Fruit fly (Drosophila melanogaster) whole organism, embryonic: Measurements from ENCODE around the gene Set2.

Source experiments
- BEAF-32 ChIP-seq: fragments of 200-800 bp; sonication (Bioruptor generic); optimal IDR thresholded peaks from 3 replicates; lab custom pipeline; 2017; ENCODE audit warnings: missing biosample characterization, missing genetic modification characterization, mild to moderate bottlenecking, moderate library complexity, missing genetic modification reagents
- CG10274 ChIP-seq: fragments of 200-800 bp; sonication (Bioruptor generic); optimal IDR thresholded peaks from 3 replicates; lab custom pipeline; 2017; ENCODE audit warnings: missing biosample characterization, mild to moderate bottlenecking, missing genetic modification characterization
- CG10462 ChIP-seq: fragments of 200-800 bp; sonication (Bioruptor generic); optimal IDR thresholded peaks from 2 replicates; lab custom pipeline; 2016; ENCODE audit warnings: missing biosample characterization, missing genetic modification characterization
- CG12071 ChIP-seq: fragments of 200-800 bp; sonication (Bioruptor generic); optimal IDR thresholded peaks from 3 replicates; lab custom pipeline; 2018; ENCODE audit warnings: missing biosample characterization, mild to moderate bottlenecking, missing genetic modification characterization
- CG13424 ChIP-seq: fragments of 200-800 bp; sonication (Bioruptor generic); optimal IDR thresholded peaks from 2 replicates; lab custom pipeline; 2019; ENCODE audit warnings: missing biosample characterization, mild to moderate bottlenecking, missing genetic modification characterization, moderate library complexity
- CG1529 ChIP-seq: fragments of 200-800 bp; sonication (Bioruptor generic); optimal IDR thresholded peaks from 3 replicates; lab custom pipeline; 2018; ENCODE audit warnings: missing biosample characterization, missing genetic modification characterization
- CG16779 ChIP-seq: fragments of 200-800 bp; sonication (Bioruptor generic); IDR thresholded peaks from 2 replicates; pipeline ENCODE4 v1.3.6; 2022; ENCODE audit warnings: missing biosample characterization, missing genetic modification characterization
- CG18764 ChIP-seq: fragments of 200-800 bp; sonication (Bioruptor generic); optimal IDR thresholded peaks from 3 replicates; lab custom pipeline; 2016; ENCODE audit warnings: missing biosample characterization, missing genetic modification characterization
- CG33557 ChIP-seq: fragments of 200-800 bp; sonication (Bioruptor generic); optimal IDR thresholded peaks from 2 replicates; lab custom pipeline; 2019; ENCODE audit warnings: missing biosample characterization, mild to moderate bottlenecking, missing genetic modification characterization, moderate library complexity
- CG3847 ChIP-seq: fragments of 200-800 bp; sonication (Bioruptor generic); IDR thresholded peaks from 2 replicates; pipeline ENCODE4 v1.3.6; 2022; ENCODE audit warnings: missing biosample characterization, missing genetic modification characterization
- CG43689 ChIP-seq: fragments of 200-800 bp; sonication (Bioruptor generic); IDR thresholded peaks from 2 replicates; pipeline ENCODE4 v1.3.6; 2022; ENCODE audit warnings: missing biosample characterization, missing genetic modification characterization
- CG6791 ChIP-seq: fragments of 200-800 bp; sonication (Bioruptor generic); IDR thresholded peaks from 3 replicates; pipeline ENCODE4 v1.3.6; 2022; ENCODE audit warnings: missing biosample characterization, missing genetic modification characterization; ENCODE audit not compliant: partially characterized antibody
- CG7357 ChIP-seq: fragments of 200-800 bp; sonication (Bioruptor generic); IDR thresholded peaks from 3 replicates; pipeline ENCODE4 v1.3.6; 2022; ENCODE audit warnings: missing biosample characterization, missing genetic modification characterization
- CG8388 ChIP-seq: fragments of 200-800 bp; sonication (Bioruptor generic); optimal IDR thresholded peaks from 2 replicates; lab custom pipeline; 2019; ENCODE audit warnings: missing biosample characterization, mild to moderate bottlenecking, missing genetic modification characterization, moderate library complexity
- CG9876 ChIP-seq: fragments of 200-800 bp; sonication (Bioruptor generic); optimal IDR thresholded peaks from 2 replicates; lab custom pipeline; 2016; ENCODE audit warnings: missing biosample characterization, missing genetic modification characterization
- D ChIP-seq, 2 experiments: fragments of 200-800 bp in 1 of 2; fragments of >200 bp in 1 of 2; sonication (Bioruptor generic) in 1 of 2; optimal IDR thresholded peaks; 2 replicates in 1 of 2; 3 replicates in 1 of 2; lab custom pipeline; 2017; ENCODE audit warnings: mild to moderate bottlenecking in 1 of 2, missing biosample characterization in 1 of 2, missing genetic modification characterization in 1 of 2, missing genetic modification reagents in 1 of 2
- Deaf1 ChIP-seq: fragments of 200-800 bp; optimal IDR thresholded peaks from 3 replicates; lab custom pipeline; 2019; ENCODE audit warnings: missing biosample characterization, mild to moderate bottlenecking, missing genetic modification characterization, moderate library complexity
- Dek ChIP-seq: fragments of 200-800 bp; sonication (Bioruptor generic); optimal IDR thresholded peaks from 3 replicates; lab custom pipeline; 2019; ENCODE audit warnings: missing biosample characterization, mild to moderate bottlenecking, missing genetic modification characterization, moderate library complexity
- Dip2 ChIP-seq: fragments of 200-800 bp; sonication (Bioruptor generic); IDR thresholded peaks from 2 replicates; pipeline ENCODE4 v1.3.6; 2022; ENCODE audit warnings: missing biosample characterization, missing genetic modification characterization
- Fer2 ChIP-seq: fragments of 200-800 bp; sonication (Bioruptor generic); optimal IDR thresholded peaks from 2 replicates; lab custom pipeline; 2018; ENCODE audit warnings: missing biosample characterization, mild to moderate bottlenecking, missing genetic modification characterization, moderate library complexity
- H15 ChIP-seq: fragments of 200-800 bp; sonication (Bioruptor generic); IDR thresholded peaks from 3 replicates; pipeline ENCODE4 v1.3.6; 2022; ENCODE audit warnings: missing biosample characterization, missing genetic modification characterization
- Hr3 ChIP-seq: fragments of 200-800 bp; sonication (Bioruptor generic); optimal IDR thresholded peaks from 3 replicates; lab custom pipeline; 2016; ENCODE audit warnings: missing biosample characterization, missing genetic modification characterization
- MBD-R2 ChIP-seq: fragments of 200-800 bp; sonication (Bioruptor generic); IDR thresholded peaks from 2 replicates; pipeline ENCODE4 v1.3.6; 2022; ENCODE audit warnings: missing biosample characterization, missing genetic modification characterization
- Med ChIP-seq: fragments of 200-800 bp; sonication (Bioruptor generic); peaks from one replicate; lab custom pipeline; 2016; ENCODE audit warnings: missing biosample characterization, missing genetic modification characterization, mild to moderate bottlenecking, inconsistent platforms, moderate library complexity
- Nf-YA ChIP-seq: fragments of 200-800 bp; sonication (Bioruptor generic); IDR thresholded peaks from 2 replicates; pipeline ENCODE4 v1.3.6; 2022; ENCODE audit warnings: missing biosample characterization, missing genetic modification characterization
- Xbp1 ChIP-seq: fragments of 200-800 bp; sonication (Bioruptor generic); optimal IDR thresholded peaks from 3 replicates; lab custom pipeline; 2016; ENCODE audit warnings: missing biosample characterization, mild to moderate bottlenecking, missing genetic modification characterization
- Xrp1 ChIP-seq: fragments of 200-800 bp; sonication (Bioruptor generic); IDR thresholded peaks from 2 replicates; pipeline ENCODE4 v1.3.6; 2022; ENCODE audit warnings: missing biosample characterization, missing genetic modification characterization
- abd-A ChIP-seq: fragments of 200-800 bp; sonication (Bioruptor generic); optimal IDR thresholded peaks from 3 replicates; lab custom pipeline; 2019; ENCODE audit warnings: missing biosample characterization, mild to moderate bottlenecking, missing genetic modification characterization, moderate library complexity
- amos ChIP-seq: fragments of 200-800 bp; sonication (Bioruptor generic); IDR thresholded peaks from 2 replicates; pipeline ENCODE4 v1.3.6; 2022; ENCODE audit warnings: missing biosample characterization, missing genetic modification characterization; ENCODE audit not compliant: partially characterized antibody
- chm ChIP-seq: fragments of 200-800 bp; sonication (Bioruptor generic); IDR thresholded peaks from 2 replicates; pipeline ENCODE4 v1.3.6; 2022; ENCODE audit warnings: missing biosample characterization, missing genetic modification characterization
- chn ChIP-seq: fragments of 200-800 bp; sonication (Bioruptor generic); optimal IDR thresholded peaks from 2 replicates; lab custom pipeline; 2016; ENCODE audit warnings: missing biosample characterization, missing genetic modification characterization
- cwo ChIP-seq: fragments of 200-800 bp; sonication (Bioruptor generic); optimal IDR thresholded peaks from 3 replicates; lab custom pipeline; 2017; ENCODE audit warnings: missing biosample characterization, missing genetic modification characterization, mild to moderate bottlenecking, moderate library complexity, missing genetic modification reagents
- eve ChIP-seq, 2 experiments: fragments of >200 bp; optimal IDR thresholded peaks; 2 replicates each; lab custom pipeline; 2017; ENCODE audit warnings: missing biosample characterization in 2 of 2, missing genetic modification characterization in 2 of 2
- ewg ChIP-seq: fragments of 200-800 bp; sonication (Bioruptor generic); optimal IDR thresholded peaks from 3 replicates; lab custom pipeline; 2017; ENCODE audit warnings: mild to moderate bottlenecking, missing biosample characterization, missing genetic modification reagents, missing genetic modification characterization
- fd64A ChIP-seq: fragments of 200-800 bp; sonication (Bioruptor generic); optimal IDR thresholded peaks from 3 replicates; lab custom pipeline; 2018; ENCODE audit warnings: missing biosample characterization, mild to moderate bottlenecking, missing genetic modification characterization
- grn ChIP-seq: fragments of 200-800 bp; sonication (Bioruptor generic); optimal IDR thresholded peaks from 3 replicates; lab custom pipeline; 2017; ENCODE audit warnings: missing biosample characterization, missing genetic modification characterization
- ham ChIP-seq: fragments of 200-800 bp; sonication (Bioruptor generic); IDR thresholded peaks from 2 replicates; pipeline ENCODE4 v1.3.6; 2022; ENCODE audit warnings: missing biosample characterization, missing genetic modification characterization
- org-1 ChIP-seq: fragments of 200-800 bp; sonication (Bioruptor generic); optimal IDR thresholded peaks from 2 replicates; lab custom pipeline; 2017; ENCODE audit warnings: missing biosample characterization, missing genetic modification characterization
- otp ChIP-seq: fragments of 200-800 bp; sonication (Bioruptor generic); IDR thresholded peaks from 3 replicates; pipeline ENCODE4, ENCODE4 v1.3.6; 2022; ENCODE audit warnings: missing biosample characterization, missing genetic modification characterization
- pho ChIP-seq: fragments of 200-800 bp; sonication (Bioruptor generic); optimal IDR thresholded peaks from 2 replicates; lab custom pipeline; 2016; ENCODE audit warnings: missing biosample characterization, missing genetic modification characterization
- pum ChIP-seq: fragments of 200-800 bp; sonication (Bioruptor generic); optimal IDR thresholded peaks from 2 replicates; lab custom pipeline; 2016; ENCODE audit warnings: missing biosample characterization, missing genetic modification characterization
- salm ChIP-seq: fragments of 200-800 bp; sonication (Bioruptor generic); optimal IDR thresholded peaks from 2 replicates; lab custom pipeline; 2018; ENCODE audit warnings: missing biosample characterization, mild to moderate bottlenecking, missing genetic modification characterization
- sens ChIP-seq: fragments of 200-800 bp; sonication (Bioruptor generic); peaks from one replicate; lab custom pipeline; 2016; ENCODE audit warnings: missing biosample characterization, missing genetic modification characterization
- sim ChIP-seq: fragments of 200-800 bp; sonication (Bioruptor generic); IDR thresholded peaks from 2 replicates; pipeline ENCODE4 v1.3.6; 2022; ENCODE audit warnings: missing biosample characterization, missing genetic modification characterization
- sna ChIP-seq: fragments of 200-800 bp; sonication (Bioruptor generic); IDR thresholded peaks from 2 replicates; pipeline ENCODE4 v1.3.6; 2022; ENCODE audit warnings: missing biosample characterization, missing genetic modification characterization; ENCODE audit not compliant: partially characterized antibody
- so ChIP-seq: fragments of 200-800 bp; sonication (Bioruptor generic); IDR thresholded peaks from 3 replicates; pipeline ENCODE4 v1.3.6; 2022; ENCODE audit warnings: missing biosample characterization, missing genetic modification characterization
- tio ChIP-seq: fragments of 200-800 bp; sonication (Bioruptor generic); optimal IDR thresholded peaks from 2 replicates; lab custom pipeline; 2017; ENCODE audit warnings: missing biosample characterization, missing genetic modification characterization, inconsistent platforms
- ttk ChIP-seq: fragments of 200-800 bp; sonication (Bioruptor generic); IDR thresholded peaks from 2 replicates; pipeline ENCODE4 v2.1.2; 2022; ENCODE audit warnings: missing biosample characterization, missing genetic modification characterization
- tup ChIP-seq: fragments of 200-800 bp; sonication (Bioruptor generic); optimal IDR thresholded peaks from 2 replicates; lab custom pipeline; 2016; ENCODE audit warnings: missing biosample characterization, mild to moderate bottlenecking, missing genetic modification characterization, moderate library complexity
- zen ChIP-seq: fragments of 200-800 bp; sonication (Bioruptor generic); optimal IDR thresholded peaks from 3 replicates; lab custom pipeline; 2018; ENCODE audit warnings: missing biosample characterization, mild to moderate bottlenecking, missing genetic modification characterization, moderate library complexity

Gene Set2

dm6 chrX:13387373-13387850, 25.6 kb upstream of the Set2 start, which contains the start of the genes Ype and CG1662 (continued):
- TF ChIP-seq chm (GFP tag; lab: Robert Waterston, UW) (peak; percentile 59), ttk (GFP tag; lab: Robert Waterston, UW) (peak; percentile 66), Fer2 (peak; percentile 65), D (optimal IDR thresholded peaks at IDR 0.05; lab: Kevin White, UChicago) (no peak), D (GFP tag; optimal IDR thresholded peaks at IDR 0.05; lab: Kevin White, UChicago) (peak; percentile 57), Xrp1 (GFP tag; lab: Robert Waterston, UW) (peak; percentile 65), CG18764 (GFP tag; lab: Kevin White, UChicago) (peak; percentile 37), sens (GFP tag; lab: Kevin White, UChicago) (peak; percentile 86), abd-A (tag; lab: Kevin White, UChicago) (peak; percentile 3), CG10274 (GFP tag; lab: Kevin White, UChicago) (no peak), MBD-R2 (GFP tag; lab: Robert Waterston, UW) (peak; percentile 45; the same call in 1 of the 2 replicates), org-1 (GFP tag; lab: Kevin White, UChicago) (peak; percentile 23), CG33557 (GFP tag; lab: Kevin White, UChicago) (peak; percentile 50), H15 (GFP tag; lab: Robert Waterston, UW) (peak; percentile 47; the same call in 1 of the 3 replicates), Xbp1 (GFP tag; lab: Kevin White, UChicago) (peak; percentile 79), Dek (tag; lab: Kevin White, UChicago) (peak; percentile 72), tio (peak; percentile 67), CG12071 (no peak), CG7357 (GFP tag; lab: Robert Waterston, UW) (0 out of 3 replicates have a peak, but pooled peaks have one; percentile 27), CG10462 (GFP tag; lab: Kevin White, UChicago) (peak; percentile 24), pho (GFP tag; lab: Kevin White, UChicago) (peak; percentile 77), CG13424 (tag; lab: Kevin White, UChicago) (peak; percentile 86), fd64A (no peak), CG43689 (GFP tag; lab: Robert Waterston, UW) (no peak), Dip2 (GFP tag; lab: Robert Waterston, UW) (no peak), salm (tag; lab: Kevin White, UChicago) (no peak), CG9876 (peak; percentile 47), so (GFP tag; lab: Robert Waterston, UW) (no peak), ewg (peak; percentile 49), Hr3 (GFP tag; lab: Kevin White, UChicago) (peak; percentile 80), eve (GFP tag; optimal IDR thresholded peaks at IDR 0.05; lab: Kevin White, UChicago) (peak in 1 of 2 experiments; percentile 79), ham (GFP tag; lab: Robert Waterston, UW) (no peak), zen (tag; lab: Kevin White, UChicago) (peak; percentile 76), CG8388 (GFP tag; lab: Kevin White, UChicago) (peak; percentile 54), Deaf1 (tag; lab: Kevin White, UChicago) (peak; percentile 38), pum (GFP tag; lab: Kevin White, UChicago) (peak; percentile 57), Nf-YA (GFP tag; lab: Robert Waterston, UW) (no peak), sna (peak; percentile 57; the same call in 1 of the 2 replicates), tup (GFP tag; lab: Kevin White, UChicago) (peak; percentile 55), Med (GFP tag; lab: Kevin White, UChicago) (peak; percentile 93), cwo (GFP tag; lab: Kevin White, UChicago) (peak; percentile 86), chn (GFP tag; lab: Kevin White, UChicago) (peak; percentile 76), grn (no peak), otp (GFP tag; lab: Robert Waterston, UW) (peak; percentile 42; the same call in 1 of the 3 replicates), CG16779 (GFP tag; lab: Robert Waterston, UW) (no peak), CG1529 (peak; percentile 53), sim (GFP tag; lab: Robert Waterston, UW) (no peak), amos (GFP tag; lab: Robert Waterston, UW) (peak; percentile 70; the same call in 1 of the 2 replicates), BEAF-32 (GFP tag; lab: Kevin White, UChicago) (peak; percentile 90), CG6791 (GFP tag; lab: Robert Waterston, UW) (no peak), CG3847 (GFP tag; lab: Robert Waterston, UW) (peak; percentile 77)
